Fruit fly (Drosophila melanogaster) whole organism, pupa: Measurements from ENCODE around the gene CG3040.

Source experiments
- CG12605 ChIP-seq: fragments of 200-800 bp; sonication (Bioruptor generic); IDR thresholded peaks from 2 replicates; pipeline ENCODE4 v1.3.6; 2022; ENCODE audit warnings: missing biosample characterization, missing genetic modification characterization
- CG4496 ChIP-seq: fragments of 200-800 bp; sonication (Bioruptor generic); IDR thresholded peaks from 3 replicates; pipeline ENCODE4 v1.3.6; 2022; ENCODE audit warnings: missing biosample characterization, missing genetic modification characterization
- CG8301 ChIP-seq: fragments of 200-800 bp; sonication (Bioruptor generic); optimal IDR thresholded peaks from 2 replicates; lab custom pipeline; 2018; ENCODE audit warnings: missing biosample characterization, mild to moderate bottlenecking, missing genetic modification characterization
- gl ChIP-seq: fragments of 200-800 bp; sonication (Bioruptor generic); optimal IDR thresholded peaks from 2 replicates; lab custom pipeline; 2018; ENCODE audit warnings: missing biosample characterization, mild to moderate bottlenecking, missing genetic modification characterization
- rn ChIP-seq: fragments of 200-800 bp; sonication (Bioruptor generic); IDR thresholded peaks from 2 replicates; pipeline ENCODE4 v1.3.6; 2022; ENCODE audit warnings: missing biosample characterization, missing genetic modification characterization

- TF ChIP-seq CG12605 (GFP tag; lab: Robert Waterston, UW) (no peak), CG8301 (peak; percentile 8), rn (GFP tag; lab: Robert Waterston, UW) (no peak), gl (no peak), CG4496 (GFP tag; lab: Robert Waterston, UW) (peak; percentile 27; the same call in 1 of the 3 replicates)
Observed at dm6 chrX:6976364-6976763, 3.2 kb upstream of the CG3040 start.
